Worm (Caenorhabditis elegans): ENCODE measurements around the gene ZK1098.9.

The ZK1098.9 gene

DNA sequence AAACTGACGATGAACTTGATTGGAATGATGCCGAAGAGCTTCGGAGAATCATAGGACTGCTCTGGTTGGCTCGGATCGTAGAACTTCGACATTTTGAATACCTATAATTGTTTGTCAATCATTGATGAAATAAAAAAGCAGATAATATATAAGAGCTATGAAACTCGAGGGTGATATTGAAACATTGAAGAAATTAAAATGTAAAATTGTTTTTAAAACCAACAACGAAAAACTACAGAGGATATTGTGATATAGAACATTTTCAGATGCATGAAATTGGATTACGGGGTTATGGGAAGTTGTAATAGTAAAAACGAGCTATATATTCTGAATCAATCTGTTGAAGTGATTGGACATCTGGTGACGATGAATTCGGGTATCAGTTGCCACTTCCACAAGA lies 20.2 kb downstream of the ZK1098.9 start, which contains the start of gene C48B4.10:
TSS of gene C48B4.10 (minus strand) at position 101 of the 400 bp plus-strand sequence.
- TF ChIP-seq T22C8.4 (GFP tag; IDR thresholded peaks at IDR 0.05) (no peak), flt-1 (GFP tag; IDR thresholded peaks at IDR 0.05) (no peak), tab-1 (GFP tag; IDR thresholded peaks at IDR 0.05) (no peak), ztf-23 (GFP tag; IDR thresholded peaks at IDR 0.05) (no peak), klf-2 (GFP tag; conservative IDR thresholded peaks at IDR 0.05) (no peak), ztf-29 (GFP tag; IDR thresholded peaks at IDR 0.05) (no peak), cog-1 (tag; optimal IDR thresholded peaks at IDR 0.05) (no peak)

ce11 chrIII:9565973-9566372 lies 21.7 kb downstream of the ZK1098.9 start, which contains the start of gene C48B4.11:
Gene C48B4.11 (minus strand): TSS chrIII:9566115.
- TF ChIP-seq ref-1 (GFP tag; conservative IDR thresholded peaks at IDR 0.05) (no peak), ztf-23 (GFP tag; IDR thresholded peaks at IDR 0.05) (no peak), ztf-29 (GFP tag; IDR thresholded peaks at IDR 0.05) (no peak), tab-1 (GFP tag; IDR thresholded peaks at IDR 0.05) (no peak), klf-2 (GFP tag; conservative IDR thresholded peaks at IDR 0.05) (no peak)

ce11 chrIII:9568451-9568850 lies 24.2 kb downstream of the ZK1098.9 start, which contains the start of gene C48B4.13:
Gene C48B4.13 (plus strand): TSS chrIII:9568751.
- TF ChIP-seq T22C8.4 (GFP tag; IDR thresholded peaks at IDR 0.05) (no peak), flt-1 (GFP tag; IDR thresholded peaks at IDR 0.05) (no peak), med-1 (GFP tag; optimal IDR thresholded peaks at IDR 0.05; ENCODE audit: insufficient read depth) (no peak), ztf-29 (GFP tag; IDR thresholded peaks at IDR 0.05) (no peak), ref-1 (GFP tag; conservative IDR thresholded peaks at IDR 0.05) (no peak), cog-1 (tag; optimal IDR thresholded peaks at IDR 0.05) (no peak), ztf-23 (GFP tag; IDR thresholded peaks at IDR 0.05) (no peak)

ce11 chrIII:9570869-9571268 lies 26.6 kb downstream of the ZK1098.9 start:
- TF ChIP-seq T22C8.4 (GFP tag; IDR thresholded peaks at IDR 0.05) (no peak), flt-1 (GFP tag; IDR thresholded peaks at IDR 0.05) (no peak), tab-1 (GFP tag; IDR thresholded peaks at IDR 0.05) (no peak), ztf-29 (GFP tag; IDR thresholded peaks at IDR 0.05) (no peak), ztf-23 (GFP tag; IDR thresholded peaks at IDR 0.05) (no peak), med-1 (GFP tag; optimal IDR thresholded peaks at IDR 0.05; ENCODE audit: insufficient read depth) (no peak), klf-2 (GFP tag; conservative IDR thresholded peaks at IDR 0.05) (no peak), cog-1 (tag; optimal IDR thresholded peaks at IDR 0.05) (no peak)

DNA sequence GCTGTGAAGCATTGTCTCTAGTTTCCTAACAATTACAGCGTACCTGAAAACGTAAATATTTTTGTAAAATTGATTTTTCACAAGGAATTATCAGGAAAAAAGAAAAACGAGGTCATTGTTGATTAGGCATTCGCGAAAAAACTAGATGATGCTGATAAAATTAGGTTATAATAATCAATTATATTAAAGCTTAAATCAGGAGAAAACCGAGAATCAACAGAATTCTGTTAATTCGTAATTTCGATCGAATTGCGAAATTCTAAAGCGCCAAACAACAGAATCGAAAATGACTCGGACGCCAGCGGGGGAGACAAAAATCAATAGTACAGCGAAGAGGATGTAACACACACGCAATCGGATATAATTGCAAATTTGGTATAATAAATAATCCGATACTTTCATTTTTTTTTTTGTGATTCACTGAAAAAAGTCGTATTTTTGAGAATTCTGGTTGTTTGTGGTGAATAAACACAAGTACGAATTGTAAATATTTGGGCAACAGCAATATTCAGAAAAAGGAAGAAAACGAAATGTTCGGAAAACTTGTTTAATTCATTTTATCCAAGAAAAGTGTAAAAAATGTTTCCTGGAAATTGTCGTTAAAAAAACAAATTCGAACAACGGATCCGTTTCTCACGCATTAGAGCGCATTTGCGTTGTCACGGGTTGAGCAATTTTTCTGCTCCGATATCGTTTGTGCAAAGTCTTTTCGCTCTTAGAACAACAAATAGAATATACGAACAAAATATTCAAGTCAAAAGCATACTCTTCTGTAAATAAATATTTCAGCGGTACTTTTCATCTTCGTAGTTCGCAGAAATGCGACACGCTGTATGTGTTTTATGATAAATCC lies 36.0 kb downstream of the ZK1098.9 start, which contains the start of gene ced-7:
TSS of gene ced-7 (minus strand) at position 51 of the 853 bp plus-strand sequence.
- no peak for TF ChIP-seq ztf-29 (GFP tag; IDR thresholded peaks at IDR 0.05)
- no peak for TF ChIP-seq ztf-23 (GFP tag; IDR thresholded peaks at IDR 0.05)
- TF ChIP-seq ref-1 (GFP tag; conservative IDR thresholded peaks at IDR 0.05), result no peak
- TF ChIP-seq flt-1 (GFP tag; IDR thresholded peaks at IDR 0.05), result no peak
- no peak for TF ChIP-seq med-1 (GFP tag; optimal IDR thresholded peaks at IDR 0.05; ENCODE audit: insufficient read depth)
- no peak for TF ChIP-seq tab-1 (GFP tag; IDR thresholded peaks at IDR 0.05)
- TF ChIP-seq cog-1 (tag; optimal IDR thresholded peaks at IDR 0.05), result no peak
- no peak for TF ChIP-seq T22C8.4 (GFP tag; IDR thresholded peaks at IDR 0.05)

- no peak for TF ChIP-seq ztf-23 (GFP tag; IDR thresholded peaks at IDR 0.05)
- TF ChIP-seq cog-1 (tag; optimal IDR thresholded peaks at IDR 0.05), result no peak
- TF ChIP-seq ztf-29 (GFP tag; IDR thresholded peaks at IDR 0.05), result no peak
- no peak for TF ChIP-seq T22C8.4 (GFP tag; IDR thresholded peaks at IDR 0.05)
- no peak for TF ChIP-seq ref-1 (GFP tag; conservative IDR thresholded peaks at IDR 0.05)
- no peak for TF ChIP-seq flt-1 (GFP tag; IDR thresholded peaks at IDR 0.05)
- no peak for TF ChIP-seq klf-2 (GFP tag; conservative IDR thresholded peaks at IDR 0.05)
- no peak for TF ChIP-seq med-1 (GFP tag; optimal IDR thresholded peaks at IDR 0.05; ENCODE audit: insufficient read depth)
- no peak for TF ChIP-seq tab-1 (GFP tag; IDR thresholded peaks at IDR 0.05)
Measured at ce11 chrIII:9582240-9582639, 38.0 kb downstream of the ZK1098.9 start, which contains the start of gene C48B4.3. Gene C48B4.3 (minus strand): TSS chrIII:9582388.

ce11 chrIII:9583224-9583623 lies 39.0 kb downstream of the ZK1098.9 start:
- TF ChIP-seq flt-1 (GFP tag; IDR thresholded peaks at IDR 0.05), result no peak
- TF ChIP-seq med-1 (GFP tag; optimal IDR thresholded peaks at IDR 0.05; ENCODE audit: insufficient read depth), result no peak
- no peak for TF ChIP-seq cog-1 (tag; optimal IDR thresholded peaks at IDR 0.05)
- no peak for TF ChIP-seq tab-1 (GFP tag; IDR thresholded peaks at IDR 0.05)
- TF ChIP-seq klf-2 (GFP tag; conservative IDR thresholded peaks at IDR 0.05), result no peak
- no peak for TF ChIP-seq ztf-23 (GFP tag; IDR thresholded peaks at IDR 0.05)
- no peak for TF ChIP-seq ref-1 (GFP tag; conservative IDR thresholded peaks at IDR 0.05)
- no peak for TF ChIP-seq T22C8.4 (GFP tag; IDR thresholded peaks at IDR 0.05)

DNA sequence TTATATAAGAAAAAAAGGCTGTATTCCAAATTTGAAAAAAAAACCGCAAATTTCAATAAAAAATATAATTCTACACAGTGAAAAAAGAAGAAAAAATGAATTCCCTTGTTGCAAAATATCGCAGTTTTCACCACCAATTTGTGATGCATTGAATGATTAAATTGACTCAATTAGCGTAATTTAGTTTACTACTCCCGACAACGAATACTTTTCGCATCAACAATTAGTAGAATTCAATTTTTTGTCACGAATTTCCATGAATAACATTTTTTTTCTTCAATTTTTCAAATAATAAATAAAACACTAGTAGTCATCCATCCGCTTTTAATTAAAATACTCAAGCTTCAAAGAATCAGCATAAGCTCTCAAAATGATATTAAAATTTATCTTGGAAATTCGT lies 41.1 kb downstream of the ZK1098.9 start:
- TF ChIP-seq flt-1 (GFP tag; IDR thresholded peaks at IDR 0.05) (no peak), T22C8.4 (GFP tag; IDR thresholded peaks at IDR 0.05) (no peak), ztf-23 (GFP tag; IDR thresholded peaks at IDR 0.05) (no peak), med-1 (GFP tag; optimal IDR thresholded peaks at IDR 0.05; ENCODE audit: insufficient read depth) (no peak), cog-1 (tag; optimal IDR thresholded peaks at IDR 0.05) (no peak), ztf-29 (GFP tag; IDR thresholded peaks at IDR 0.05) (no peak), klf-2 (GFP tag; conservative IDR thresholded peaks at IDR 0.05) (no peak), tab-1 (GFP tag; IDR thresholded peaks at IDR 0.05) (no peak), ref-1 (GFP tag; conservative IDR thresholded peaks at IDR 0.05) (no peak)

DNA sequence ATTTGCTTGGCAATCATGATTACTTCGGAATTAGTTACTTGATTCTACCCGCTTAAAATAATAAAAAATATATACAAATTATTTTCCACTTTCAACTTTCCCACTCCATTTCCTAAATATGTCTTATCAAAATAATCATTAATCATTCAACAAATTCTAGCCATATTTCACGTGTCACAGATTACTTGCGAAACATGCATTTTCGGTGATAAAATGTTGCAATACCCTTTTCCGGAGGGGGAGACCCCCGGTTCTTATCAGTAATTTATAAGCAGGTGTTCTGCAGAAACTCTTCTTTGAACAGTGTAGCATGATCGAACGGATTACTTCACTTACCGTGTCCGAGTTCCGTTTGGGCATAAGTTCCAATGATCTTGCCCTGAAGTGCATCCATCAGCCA lies 46.0 kb downstream of the ZK1098.9 start:
- TF ChIP-seq ref-1 (GFP tag; conservative IDR thresholded peaks at IDR 0.05) (no peak), med-1 (GFP tag; optimal IDR thresholded peaks at IDR 0.05; ENCODE audit: insufficient read depth) (no peak), cog-1 (tag; optimal IDR thresholded peaks at IDR 0.05) (no peak), T22C8.4 (GFP tag; IDR thresholded peaks at IDR 0.05) (no peak), ztf-29 (GFP tag; IDR thresholded peaks at IDR 0.05) (no peak), tab-1 (GFP tag; IDR thresholded peaks at IDR 0.05) (no peak), klf-2 (GFP tag; conservative IDR thresholded peaks at IDR 0.05) (no peak), flt-1 (GFP tag; IDR thresholded peaks at IDR 0.05) (no peak), ztf-23 (GFP tag; IDR thresholded peaks at IDR 0.05) (no peak)

Measured in whole organism, midembryonic.